Fruit fly (Drosophila melanogaster) whole organism, embryonic: ENCODE measurements around the gene Elp5.
A peak's percentile ranks its signal among the peaks of the same experiment; 100 is the strongest.

Source experiments
- Antp ChIP-seq: fragments of 200-800 bp; sonication (Bioruptor generic); optimal IDR thresholded peaks from 3 replicates; lab custom pipeline; 2016; ENCODE audit warnings: missing biosample characterization, missing genetic modification characterization
- CG10267 ChIP-seq: fragments of 200-800 bp; sonication (Bioruptor generic); optimal IDR thresholded peaks from 2 replicates; lab custom pipeline; 2018; ENCODE audit warnings: missing biosample characterization, mild to moderate bottlenecking, missing genetic modification characterization, moderate library complexity
- CG10321 ChIP-seq: fragments of 200-800 bp; sonication (Bioruptor generic); IDR thresholded peaks from 2 replicates; pipeline ENCODE4 v1.3.6; 2022; ENCODE audit warnings: missing biosample characterization, missing genetic modification characterization
- CG11695 ChIP-seq: fragments of 200-800 bp; sonication (Bioruptor generic); IDR thresholded peaks from 3 replicates; pipeline ENCODE4 v1.3.6; 2022; ENCODE audit warnings: missing biosample characterization, missing genetic modification characterization
- CG15479 ChIP-seq: fragments of 200-800 bp; sonication (Bioruptor generic); optimal IDR thresholded peaks from 3 replicates; lab custom pipeline; 2019; ENCODE audit warnings: missing biosample characterization, mild to moderate bottlenecking, missing genetic modification characterization, moderate library complexity
- CG1603 ChIP-seq: fragments of 200-800 bp; sonication (Bioruptor generic); optimal IDR thresholded peaks from 2 replicates; lab custom pipeline; 2019; ENCODE audit warnings: missing biosample characterization, mild to moderate bottlenecking, missing genetic modification characterization, moderate library complexity
- CG17328 ChIP-seq: fragments of 200-800 bp; sonication (Bioruptor generic); IDR thresholded peaks from 2 replicates; pipeline ENCODE4 v1.3.6; 2022; ENCODE audit warnings: missing biosample characterization, missing genetic modification characterization
- CG17568 ChIP-seq: fragments of 200-800 bp; sonication (Bioruptor generic); optimal IDR thresholded peaks from 2 replicates; lab custom pipeline; 2018; ENCODE audit warnings: missing biosample characterization, mild to moderate bottlenecking, missing genetic modification characterization, moderate library complexity
- CG30431 ChIP-seq: fragments of 200-800 bp; sonication (Bioruptor generic); optimal IDR thresholded peaks from 2 replicates; lab custom pipeline; 2017; ENCODE audit warnings: missing biosample characterization, missing genetic modification characterization
- CG32767 ChIP-seq: fragments of 200-800 bp; sonication (Bioruptor generic); IDR thresholded peaks from 2 replicates; pipeline ENCODE4 v1.3.6; 2022; ENCODE audit warnings: missing biosample characterization, missing genetic modification characterization
- CG3281 ChIP-seq: fragments of 200-800 bp; sonication (Bioruptor generic); optimal IDR thresholded peaks from 3 replicates; lab custom pipeline; 2017; ENCODE audit warnings: missing biosample characterization, mild to moderate bottlenecking, missing genetic modification characterization
- CG6175 ChIP-seq: fragments of 200-800 bp; sonication (Bioruptor generic); IDR thresholded peaks from 3 replicates; pipeline ENCODE4 v1.3.6; 2022; ENCODE audit warnings: missing biosample characterization, missing genetic modification characterization
- D ChIP-seq, 2 experiments: fragments of 200-800 bp in 1 of 2; fragments of >200 bp in 1 of 2; sonication (Bioruptor generic) in 1 of 2; optimal IDR thresholded peaks; 2 replicates in 1 of 2; 3 replicates in 1 of 2; lab custom pipeline; 2017; ENCODE audit warnings: mild to moderate bottlenecking in 1 of 2, missing biosample characterization in 1 of 2, missing genetic modification characterization in 1 of 2, missing genetic modification reagents in 1 of 2
- Dad ChIP-seq: fragments of 200-800 bp; sonication (Bioruptor generic); optimal IDR thresholded peaks from 3 replicates; lab custom pipeline; 2016; ENCODE audit warnings: missing biosample characterization, missing genetic modification characterization
- Dek ChIP-seq: fragments of 200-800 bp; sonication (Bioruptor generic); optimal IDR thresholded peaks from 3 replicates; lab custom pipeline; 2019; ENCODE audit warnings: missing biosample characterization, mild to moderate bottlenecking, missing genetic modification characterization, moderate library complexity
- E2f1 ChIP-seq: fragments of 200-800 bp; sonication (Bioruptor generic); IDR thresholded peaks from 2 replicates; pipeline ENCODE4 v1.3.6; 2022; ENCODE audit warnings: missing biosample characterization, missing genetic modification characterization
- Fer3 ChIP-seq: fragments of 200-800 bp; sonication (Bioruptor generic); optimal IDR thresholded peaks from 2 replicates; lab custom pipeline; 2018; ENCODE audit warnings: missing biosample characterization, mild to moderate bottlenecking, missing genetic modification characterization, moderate library complexity
- GATAe ChIP-seq: fragments of 200-800 bp; sonication (Bioruptor generic); conservative IDR thresholded peaks from 2 replicates; pipeline ENCODE4 v1.3.6; 2022; ENCODE audit warnings: missing biosample characterization, missing genetic modification characterization
- Hr51 ChIP-seq, 2 experiments: fragments of 200-800 bp; sonication (Bioruptor generic); optimal IDR thresholded peaks; 2 replicates in 1 of 2; 3 replicates in 1 of 2; lab custom pipeline; 2016 to 2018; ENCODE audit warnings: missing biosample characterization in 2 of 2, missing genetic modification characterization in 2 of 2, mild to moderate bottlenecking in 1 of 2, moderate library complexity in 1 of 2
- Hsf ChIP-seq: fragments of 200-800 bp; sonication (Bioruptor generic); optimal IDR thresholded peaks from 3 replicates; lab custom pipeline; 2016; ENCODE audit warnings: missing biosample characterization, missing genetic modification characterization
- Max ChIP-seq: fragments of 200-800 bp; sonication (Bioruptor generic); optimal IDR thresholded peaks from 2 replicates; lab custom pipeline; 2016; ENCODE audit warnings: missing biosample characterization, mild to moderate bottlenecking, missing genetic modification characterization
- Nf-YB ChIP-seq: fragments of 200-800 bp; sonication (Bioruptor generic); optimal IDR thresholded peaks from 3 replicates; lab custom pipeline; 2019; ENCODE audit warnings: missing biosample characterization, mild to moderate bottlenecking, missing genetic modification characterization, moderate library complexity
- Poxn ChIP-seq: fragments of 200-800 bp; sonication (Bioruptor generic); IDR thresholded peaks from 2 replicates; pipeline ENCODE4 v1.3.6; 2022; ENCODE audit warnings: missing biosample characterization, missing genetic modification characterization
- Ptx1 ChIP-seq: fragments of 200-800 bp; sonication (Bioruptor generic); IDR thresholded peaks from 2 replicates; pipeline ENCODE4 v1.3.6; 2022; ENCODE audit warnings: missing biosample characterization, missing genetic modification characterization
- Trl ChIP-seq, 3 experiments: fragments of >200 bp in 2 of 3; fragments of 200-800 bp in 1 of 3; sonication (Bioruptor generic) in 1 of 3; optimal IDR thresholded peaks; 2 replicates in 1 of 3; 3 replicates in 2 of 3; lab custom pipeline; 2016 to 2017; ENCODE audit warnings: missing biosample characterization in 1 of 3, missing genetic modification characterization in 1 of 3
- Vsx1 ChIP-seq: fragments of 200-800 bp; sonication (Bioruptor generic); optimal IDR thresholded peaks from 2 replicates; lab custom pipeline; 2017; ENCODE audit warnings: missing biosample characterization, mild to moderate bottlenecking, missing genetic modification characterization, missing genetic modification reagents
- YL-1 ChIP-seq: fragments of 200-800 bp; sonication (Bioruptor generic); optimal IDR thresholded peaks from 3 replicates; lab custom pipeline; 2017; ENCODE audit warnings: missing biosample characterization, mild to moderate bottlenecking, missing genetic modification characterization
- ase ChIP-seq: fragments of 200-800 bp; sonication (Bioruptor generic); IDR thresholded peaks from 3 replicates; pipeline ENCODE4 v1.3.6; 2022; ENCODE audit warnings: missing biosample characterization, missing genetic modification characterization
- ash1 ChIP-seq: fragments of 200-800 bp; sonication (Bioruptor generic); optimal IDR thresholded peaks from 2 replicates; lab custom pipeline; 2018; ENCODE audit warnings: missing biosample characterization, mild to moderate bottlenecking, missing genetic modification characterization
- bigmax ChIP-seq: fragments of 200-800 bp; sonication (Bioruptor generic); optimal IDR thresholded peaks from 2 replicates; lab custom pipeline; 2018; ENCODE audit warnings: missing biosample characterization, mild to moderate bottlenecking, missing genetic modification characterization
- cato ChIP-seq: fragments of 200-800 bp; sonication (Bioruptor generic); optimal IDR thresholded peaks from 2 replicates; lab custom pipeline; 2016; ENCODE audit warnings: missing biosample characterization, missing genetic modification characterization, borderline replicate concordance
- caup ChIP-seq: fragments of 200-800 bp; sonication (Bioruptor generic); optimal IDR thresholded peaks from 3 replicates; lab custom pipeline; 2017; ENCODE audit warnings: missing biosample characterization, mild to moderate bottlenecking, missing genetic modification characterization, moderate library complexity; ENCODE audit not compliant: severe bottlenecking
- chinmo ChIP-seq: fragments of 200-800 bp; sonication (Bioruptor generic); IDR thresholded peaks from 4 replicates; pipeline ENCODE4 v1.3.6; 2022; ENCODE audit warnings: missing biosample characterization, missing genetic modification characterization; ENCODE audit not compliant: partially characterized antibody
- crp ChIP-seq, 2 experiments: fragments of 200-800 bp; sonication (Bioruptor generic); optimal IDR thresholded peaks; 2 replicates in 1 of 2; 3 replicates in 1 of 2; lab custom pipeline; 2017; ENCODE audit warnings: missing biosample characterization in 2 of 2, missing genetic modification characterization in 2 of 2, mild to moderate bottlenecking in 1 of 2, moderate library complexity in 1 of 2
- her ChIP-seq: fragments of 200-800 bp; sonication (Bioruptor generic); optimal IDR thresholded peaks from 2 replicates; lab custom pipeline; 2016; ENCODE audit warnings: missing biosample characterization, missing genetic modification characterization
- hkb ChIP-seq, 2 experiments: fragments of 200-800 bp in 1 of 2; fragments of >200 bp in 1 of 2; sonication (Bioruptor generic) in 1 of 2; IDR thresholded peaks in 1 of 2; optimal IDR thresholded peaks in 1 of 2; 2 replicates each; pipeline versions ENCODE4 v1.3.6 to Lab custom; 2017 to 2022; ENCODE audit warnings: missing biosample characterization in 1 of 2, missing genetic modification characterization in 1 of 2
- nerfin-1 ChIP-seq: fragments of 200-800 bp; sonication (Bioruptor generic); optimal IDR thresholded peaks from 3 replicates; lab custom pipeline; 2019; ENCODE audit warnings: missing biosample characterization, mild to moderate bottlenecking, missing genetic modification characterization, moderate library complexity
- nerfin-2 ChIP-seq: fragments of 200-800 bp; sonication (Bioruptor generic); IDR thresholded peaks from 2 replicates; pipeline ENCODE4 v1.3.6; 2022; ENCODE audit warnings: missing biosample characterization, missing genetic modification characterization; ENCODE audit not compliant: partially characterized antibody
- org-1 ChIP-seq: fragments of 200-800 bp; sonication (Bioruptor generic); optimal IDR thresholded peaks from 2 replicates; lab custom pipeline; 2017; ENCODE audit warnings: missing biosample characterization, missing genetic modification characterization
- p53 ChIP-seq: fragments of 200-800 bp; sonication (Bioruptor generic); optimal IDR thresholded peaks from 2 replicates; lab custom pipeline; 2016; ENCODE audit warnings: missing biosample characterization, missing genetic modification characterization
- pita ChIP-seq: fragments of 200-800 bp; sonication (Bioruptor generic); optimal IDR thresholded peaks from 2 replicates; lab custom pipeline; 2017; ENCODE audit warnings: missing biosample characterization, mild to moderate bottlenecking, missing genetic modification characterization
- prd ChIP-seq, 3 experiments: fragments of >200 bp in 2 of 3; fragments of 200-800 bp in 1 of 3; sonication (Bioruptor generic) in 1 of 3; optimal IDR thresholded peaks in 2 of 3; IDR thresholded peaks in 1 of 3; 2 replicates in 2 of 3; 3 replicates in 1 of 3; pipeline versions ENCODE4 v1.3.6 to Lab custom; 2017 to 2022; ENCODE audit warnings: missing biosample characterization in 1 of 3, missing genetic modification characterization in 1 of 3
- ro ChIP-seq: fragments of 200-800 bp; sonication (Bioruptor generic); IDR thresholded peaks from 2 replicates; pipeline ENCODE4 v1.3.6; 2022; ENCODE audit warnings: missing biosample characterization, missing genetic modification characterization
- row ChIP-seq: fragments of 200-800 bp; sonication (Bioruptor generic); IDR thresholded peaks from 3 replicates; pipeline ENCODE4 v1.3.6; 2022; ENCODE audit warnings: missing biosample characterization, missing genetic modification characterization
- slp2 ChIP-seq: fragments of 200-800 bp; sonication (Bioruptor generic); optimal IDR thresholded peaks from 2 replicates; lab custom pipeline; 2016; ENCODE audit warnings: missing biosample characterization, missing genetic modification characterization
- tx ChIP-seq: fragments of 200-800 bp; sonication (Bioruptor generic); optimal IDR thresholded peaks from 2 replicates; lab custom pipeline; 2016; ENCODE audit warnings: missing biosample characterization, missing genetic modification characterization
- zen2 ChIP-seq: fragments of 200-800 bp; sonication (Bioruptor generic); IDR thresholded peaks from 3 replicates; pipeline ENCODE4 v1.3.6; 2022; ENCODE audit warnings: missing biosample characterization, missing genetic modification characterization; ENCODE audit not compliant: partially characterized antibody

Elp5 gene

dm6 chr3L:2257412-2257862 is at the start of gene Elp5, which contains the start of gene CG1275 (continued):
- TF ChIP-seq caup (GFP tag; lab: Kevin White, UChicago) (peak; percentile 97), chinmo (GFP tag; lab: Robert Waterston, UW) (no peak), CG15479 (GFP tag; lab: Kevin White, UChicago) (peak; percentile 62), cato (GFP tag; lab: Kevin White, UChicago) (peak; percentile 97), Hr51 (GFP tag; optimal IDR thresholded peaks at IDR 0.05; lab: Kevin White, UChicago) (peak; percentile 97 to 98), D (optimal IDR thresholded peaks at IDR 0.05; lab: Kevin White, UChicago) (no peak), D (GFP tag; optimal IDR thresholded peaks at IDR 0.05; lab: Kevin White, UChicago) (peak; percentile 92), p53 (peak; percentile 87), Fer3 (tag; lab: Kevin White, UChicago) (peak; percentile 99), hkb (optimal IDR thresholded peaks at IDR 0.05; lab: Kevin White, UChicago) (no peak), hkb (GFP tag; IDR thresholded peaks at IDR 0.05; lab: Robert Waterston, UW) (peak; percentile 99), pita (GFP tag; lab: Kevin White, UChicago) (no peak), ash1 (GFP tag; lab: Kevin White, UChicago) (peak; percentile 80), bigmax (GFP tag; lab: Kevin White, UChicago) (peak; percentile 75), Ptx1 (GFP tag; lab: Robert Waterston, UW) (peak; percentile 99), YL-1 (GFP tag; lab: Kevin White, UChicago) (peak; percentile 95), CG17568 (GFP tag; lab: Kevin White, UChicago) (no peak), Trl (optimal IDR thresholded peaks at IDR 0.05; lab: Kevin White, UChicago) (peak in 1 of 2 experiments; percentile 6), Trl (GFP tag; optimal IDR thresholded peaks at IDR 0.05; lab: Kevin White, UChicago) (peak; percentile 96), CG10321 (GFP tag; lab: Robert Waterston, UW) (peak; percentile 87), org-1 (peak; percentile 95), ro (peak; percentile 98), CG3281 (peak; percentile 96), Dek (tag; lab: Kevin White, UChicago) (peak; percentile 98), CG11695 (GFP tag; lab: Robert Waterston, UW) (peak; percentile 99), CG1603 (peak; percentile 98), Dad (GFP tag; lab: Kevin White, UChicago) (peak; percentile 94), GATAe (GFP tag; lab: Robert Waterston, UW) (peak; percentile 99), row (peak; percentile 99), Vsx1 (peak; percentile 96), Nf-YB (GFP tag; lab: Kevin White, UChicago) (peak; percentile 87), CG10267 (tag; lab: Kevin White, UChicago) (peak; percentile 92), Poxn (GFP tag; lab: Robert Waterston, UW) (peak; percentile 98), nerfin-1 (tag; lab: Kevin White, UChicago) (peak; percentile 97), CG17328 (peak; percentile 99), ase (GFP tag; lab: Robert Waterston, UW) (peak; percentile 100), CG6175 (GFP tag; lab: Robert Waterston, UW) (peak; percentile 99), crp (GFP tag; optimal IDR thresholded peaks at IDR 0.05; lab: Kevin White, UChicago) (peak in 1 of 2 experiments; percentile 71), Antp (peak; percentile 96), her (GFP tag; lab: Kevin White, UChicago) (peak; percentile 95), nerfin-2 (GFP tag; lab: Robert Waterston, UW) (0 out of 2 replicates have a peak, but pooled peaks have one; percentile 26), Max (GFP tag; lab: Kevin White, UChicago) (peak; percentile 94), tx (GFP tag; lab: Kevin White, UChicago) (peak; percentile 96), zen2 (GFP tag; lab: Robert Waterston, UW) (no peak), CG32767 (GFP tag; lab: Robert Waterston, UW) (peak; percentile 99), E2f1 (GFP tag; lab: Robert Waterston, UW) (peak; percentile 100), slp2 (GFP tag; lab: Kevin White, UChicago) (peak; percentile 96), Hsf (peak; percentile 99), prd (optimal IDR thresholded peaks at IDR 0.05; lab: Kevin White, UChicago) (no peak), prd (GFP tag; IDR thresholded peaks at IDR 0.05; lab: Robert Waterston, UW) (peak; percentile 100), CG30431 (GFP tag; lab: Kevin White, UChicago) (peak; percentile 97)
